Worm (Caenorhabditis elegans) whole organism, young adult: ENCODE data around the gene pir-2.

Source experiments
- B0035.1 ChIP-seq: sonication (generic microtip); optimal IDR thresholded peaks from 2 replicates; lab custom pipeline; 2016; ENCODE audit warnings: missing genetic modification characterization, mild to moderate bottlenecking, missing compliant biosample characterization, missing genotype, missing genetic modification reagents
- B0336.3 ChIP-seq: fragments of 200-800 bp; sonication (Bioruptor generic); IDR thresholded peaks from 2 replicates; pipeline ENCODE4 v1.3.6; 2022; ENCODE audit warnings: missing genetic modification characterization, missing compliant biosample characterization
- C17E4.6 ChIP-seq: fragments of 200-800 bp; sonication (Bioruptor generic); IDR thresholded peaks from 2 replicates; pipeline ENCODE4 v1.3.6; 2022; ENCODE audit warnings: missing genetic modification reagents, missing genetic modification characterization, missing compliant biosample characterization
- F49E8.2 ChIP-seq: sonication (generic microtip); optimal IDR thresholded peaks from 3 replicates; lab custom pipeline; 2017; ENCODE audit warnings: missing genetic modification characterization, mild to moderate bottlenecking, missing compliant biosample characterization, antibody characterized with exemption, moderate library complexity; ENCODE audit not compliant: insufficient read depth
- F52B5.7 ChIP-seq: sonication (generic microtip); optimal IDR thresholded peaks from 2 replicates; lab custom pipeline; 2016; ENCODE audit warnings: mild to moderate bottlenecking, missing genetic modification characterization, missing compliant biosample characterization
- F57C9.4 ChIP-seq: sonication (generic microtip); optimal IDR thresholded peaks from 2 replicates; lab custom pipeline; 2017; ENCODE audit warnings: mild to moderate bottlenecking, missing genetic modification characterization, missing compliant biosample characterization
- Y53F4B.3 ChIP-seq: fragments of 200-800 bp; sonication (Bioruptor generic); IDR thresholded peaks from 2 replicates; pipeline ENCODE4 v1.3.6; 2022; ENCODE audit warnings: missing genetic modification reagents, missing genetic modification characterization, missing compliant biosample characterization
- Y79H2A.3 ChIP-seq: fragments of 200-800 bp; sonication (Bioruptor generic); conservative IDR thresholded peaks from 2 replicates; pipeline ENCODE4 v1.3.6; 2022; ENCODE audit warnings: missing genetic modification reagents, missing genetic modification characterization, missing compliant biosample characterization
- Y95B8A.8 ChIP-seq: fragments of 200-800 bp; sonication (Bioruptor generic); IDR thresholded peaks from 2 replicates; pipeline ENCODE4 v1.3.6; 2022; ENCODE audit warnings: missing genetic modification reagents, missing genetic modification characterization, missing compliant biosample characterization
- ama-1 ChIP-seq, 3 experiments: fragments of 150-350 bp in 1 of 3; sonication (generic microtip) in 2 of 3; optimal IDR thresholded peaks; 2 replicates each; lab custom pipeline; 2014 to 2018; ENCODE audit warnings: missing biosample characterization in 2 of 3, missing genetic modification characterization in 2 of 3, missing genetic modification reagents in 2 of 3
- atf-7 ChIP-seq: sonication (generic microtip); optimal IDR thresholded peaks from 2 replicates; lab custom pipeline; 2017; ENCODE audit warnings: mild to moderate bottlenecking, missing genetic modification characterization, missing compliant biosample characterization
- athp-1 ChIP-seq: sonication (generic microtip); optimal IDR thresholded peaks from 2 replicates; lab custom pipeline; 2017; ENCODE audit warnings: mild to moderate bottlenecking, missing genetic modification characterization, missing compliant biosample characterization
- attf-5 ChIP-seq: fragments of 200-800 bp; sonication (Bioruptor generic); optimal IDR thresholded peaks from 2 replicates; lab custom pipeline; 2018; ENCODE audit warnings: mild to moderate bottlenecking, missing genetic modification characterization, missing compliant biosample characterization
- attf-6 ChIP-seq: fragments of 200-800 bp; sonication (Bioruptor generic); IDR thresholded peaks from 2 replicates; pipeline ENCODE4 v1.3.6; 2022; ENCODE audit warnings: missing genetic modification reagents, missing genetic modification characterization, missing compliant biosample characterization
- cebp-1 ChIP-seq, 2 experiments: fragments of 200-800 bp in 1 of 2; sonication (Bioruptor generic) in 1 of 2; sonication (generic microtip) in 1 of 2; IDR thresholded peaks in 1 of 2; optimal IDR thresholded peaks in 1 of 2; 2 replicates each; pipeline versions ENCODE4 v1.3.6 to Lab custom; 2017 to 2022; ENCODE audit warnings: missing compliant biosample characterization in 2 of 2, missing genetic modification characterization in 2 of 2, mild to moderate bottlenecking in 1 of 2, missing genetic modification reagents in 1 of 2, moderate library complexity in 1 of 2
- dpff-1 ChIP-seq: sonication (generic microtip); optimal IDR thresholded peaks from 2 replicates; lab custom pipeline; 2017; ENCODE audit warnings: mild to moderate bottlenecking, missing genetic modification characterization, missing compliant biosample characterization
- fkh-3 ChIP-seq: sonication (generic microtip); optimal IDR thresholded peaks from 2 replicates; lab custom pipeline; 2016; ENCODE audit warnings: mild to moderate bottlenecking, missing genetic modification characterization, missing compliant biosample characterization
- gei-17 ChIP-seq: fragments of 200-800 bp; sonication (Bioruptor generic); optimal IDR thresholded peaks from 2 replicates; lab custom pipeline; 2018; ENCODE audit warnings: mild to moderate bottlenecking, missing genetic modification characterization, missing compliant biosample characterization
- him-1 ChIP-seq: sonication (generic microtip); optimal IDR thresholded peaks from 2 replicates; lab custom pipeline; 2016; ENCODE audit warnings: missing genotype, missing genetic modification reagents, missing genetic modification characterization, missing compliant biosample characterization
- hrde-1 ChIP-seq: sonication (generic microtip); optimal IDR thresholded peaks from 2 replicates; lab custom pipeline; 2016; ENCODE audit warnings: missing genetic modification characterization, mild to moderate bottlenecking, missing compliant biosample characterization, moderate library complexity, missing genotype, missing genetic modification reagents, borderline replicate concordance
- hsf-1 ChIP-seq: fragments of 200-800 bp; sonication (Bioruptor generic); IDR thresholded peaks from 2 replicates; pipeline ENCODE4 v1.3.6; 2022; ENCODE audit warnings: missing genetic modification reagents, missing genetic modification characterization, missing compliant biosample characterization
- let-607 ChIP-seq, 2 experiments: fragments of 200-800 bp in 1 of 2; sonication (Bioruptor generic) in 1 of 2; sonication (generic microtip) in 1 of 2; optimal IDR thresholded peaks; 2 replicates each; lab custom pipeline; 2016 to 2018; ENCODE audit warnings: mild to moderate bottlenecking in 2 of 2, missing compliant biosample characterization in 2 of 2, missing genetic modification characterization in 2 of 2, moderate library complexity in 2 of 2, missing genotype in 1 of 2
- lin-54 ChIP-seq: fragments of 200-800 bp; sonication (Bioruptor generic); optimal IDR thresholded peaks from 2 replicates; lab custom pipeline; 2018; ENCODE audit warnings: mild to moderate bottlenecking, missing genetic modification characterization, missing compliant biosample characterization
- lsl-1 ChIP-seq: fragments of 200-800 bp; sonication (Bioruptor generic); optimal IDR thresholded peaks from 2 replicates; lab custom pipeline; 2018; ENCODE audit warnings: mild to moderate bottlenecking, missing genetic modification characterization, moderate library complexity, missing compliant biosample characterization
- lsy-27 ChIP-seq: sonication (generic microtip); optimal IDR thresholded peaks from 2 replicates; lab custom pipeline; 2017; ENCODE audit warnings: missing genetic modification characterization, mild to moderate bottlenecking, missing compliant biosample characterization, antibody characterized with exemption, missing genotype, borderline replicate concordance; ENCODE audit not compliant: insufficient read depth
- madf-6 ChIP-seq: fragments of 200-800 bp; sonication (Bioruptor generic); IDR thresholded peaks from 2 replicates; pipeline ENCODE4 v1.3.6; 2022; ENCODE audit warnings: missing genetic modification reagents, missing genetic modification characterization, missing compliant biosample characterization
- mcd-1 ChIP-seq: fragments of 200-800 bp; sonication (Bioruptor generic); IDR thresholded peaks from 2 replicates; pipeline ENCODE4 v1.3.6; 2022; ENCODE audit warnings: missing genetic modification reagents, missing genetic modification characterization, missing compliant biosample characterization
- mel-28 ChIP-seq: sonication (generic microtip); optimal IDR thresholded peaks from 2 replicates; lab custom pipeline; 2016; ENCODE audit warnings: borderline replicate concordance, mild to moderate bottlenecking, missing genetic modification characterization, missing compliant biosample characterization
- pbrm-1 ChIP-seq: fragments of 200-800 bp; sonication (Bioruptor generic); IDR thresholded peaks from 2 replicates; pipeline ENCODE4 v1.3.6; 2022; ENCODE audit warnings: missing genetic modification reagents, missing genetic modification characterization, missing compliant biosample characterization
- rcor-1 ChIP-seq: fragments of 200-800 bp; sonication (Bioruptor generic); IDR thresholded peaks from 2 replicates; pipeline ENCODE4 v1.3.6; 2022; ENCODE audit warnings: missing genetic modification reagents, missing genetic modification characterization, missing compliant biosample characterization
- repo-1 ChIP-seq: sonication (generic microtip); optimal IDR thresholded peaks from 2 replicates; lab custom pipeline; 2017; ENCODE audit warnings: mild to moderate bottlenecking, missing genetic modification characterization, missing compliant biosample characterization
- rpc-1 ChIP-seq, 2 experiments: fragments of 150-350 bp in 1 of 2; sonication (generic microtip) in 1 of 2; optimal IDR thresholded peaks; 2 replicates each; lab custom pipeline; 2014 to 2018; ENCODE audit warnings: missing biosample characterization in 1 of 2, missing genetic modification characterization in 1 of 2, missing genetic modification reagents in 1 of 2, missing genotype in 1 of 2
- snpc-1.1 ChIP-seq: sonication (generic microtip); optimal IDR thresholded peaks from 2 replicates; lab custom pipeline; 2017; ENCODE audit warnings: missing genetic modification characterization, mild to moderate bottlenecking, missing compliant biosample characterization, antibody characterized with exemption, moderate library complexity, missing genotype, missing genetic modification reagents; ENCODE audit not compliant: insufficient read depth
- snpc-1.3 ChIP-seq: sonication (generic microtip); optimal IDR thresholded peaks from 2 replicates; lab custom pipeline; 2017; ENCODE audit warnings: missing genetic modification characterization, mild to moderate bottlenecking, missing compliant biosample characterization, antibody characterized with exemption, moderate library complexity, missing genotype, missing genetic modification reagents; ENCODE audit not compliant: insufficient read depth
- snpc-3.4 ChIP-seq: sonication (generic microtip); optimal IDR thresholded peaks from 2 replicates; lab custom pipeline; 2017; ENCODE audit warnings: missing genetic modification characterization, mild to moderate bottlenecking, missing compliant biosample characterization, antibody characterized with exemption, moderate library complexity, missing genotype, missing genetic modification reagents
- snpc-4 ChIP-seq, 5 experiments: fragments of 150-350 bp in 1 of 5; sonication (generic microtip) in 4 of 5; optimal IDR thresholded peaks; 2 replicates each; lab custom pipeline; 2014 to 2018; ENCODE audit warnings: missing genetic modification characterization in 5 of 5, missing biosample characterization in 3 of 5, antibody characterized with exemption in 2 of 5, mild to moderate bottlenecking in 2 of 5, missing compliant biosample characterization in 2 of 5, missing genotype in 2 of 5, moderate library complexity in 2 of 5, missing genetic modification reagents in 1 of 5
- tbx-9 ChIP-seq: sonication (generic microtip); optimal IDR thresholded peaks from 2 replicates; lab custom pipeline; 2016; ENCODE audit warnings: borderline replicate concordance, missing genetic modification characterization, inconsistent platforms, missing compliant biosample characterization
- tlf-1 ChIP-seq: fragments of 200-800 bp; sonication (Bioruptor generic); optimal IDR thresholded peaks from 2 replicates; lab custom pipeline; 2018; ENCODE audit warnings: mild to moderate bottlenecking, missing genetic modification characterization, missing compliant biosample characterization
- unc-130 ChIP-seq: sonication (generic microtip); optimal IDR thresholded peaks from 2 replicates; lab custom pipeline; 2016; ENCODE audit warnings: missing genetic modification reagents, missing genetic modification characterization, missing compliant biosample characterization
- unc-62 ChIP-seq: fragments of 150-350 bp; optimal IDR thresholded peaks from 2 replicates; lab custom pipeline; 2014; ENCODE audit warnings: missing biosample characterization, missing genetic modification reagents, missing genetic modification characterization
- xnd-1 ChIP-seq: sonication (generic microtip); optimal IDR thresholded peaks from 2 replicates; lab custom pipeline; 2016; ENCODE audit warnings: missing genotype, missing genetic modification reagents, missing genetic modification characterization, missing compliant biosample characterization
- zfh-2 ChIP-seq: fragments of 200-800 bp; sonication (Bioruptor generic); conservative IDR thresholded peaks from 2 replicates; pipeline ENCODE4 v1.3.6; 2022; ENCODE audit warnings: missing genetic modification reagents, missing genetic modification characterization, missing compliant biosample characterization
- ztf-22 ChIP-seq: fragments of 200-800 bp; sonication (Bioruptor generic); optimal IDR thresholded peaks from 2 replicates; lab custom pipeline; 2018; ENCODE audit warnings: mild to moderate bottlenecking, missing genetic modification characterization, moderate library complexity, missing compliant biosample characterization

The pir-2 gene

DNA sequence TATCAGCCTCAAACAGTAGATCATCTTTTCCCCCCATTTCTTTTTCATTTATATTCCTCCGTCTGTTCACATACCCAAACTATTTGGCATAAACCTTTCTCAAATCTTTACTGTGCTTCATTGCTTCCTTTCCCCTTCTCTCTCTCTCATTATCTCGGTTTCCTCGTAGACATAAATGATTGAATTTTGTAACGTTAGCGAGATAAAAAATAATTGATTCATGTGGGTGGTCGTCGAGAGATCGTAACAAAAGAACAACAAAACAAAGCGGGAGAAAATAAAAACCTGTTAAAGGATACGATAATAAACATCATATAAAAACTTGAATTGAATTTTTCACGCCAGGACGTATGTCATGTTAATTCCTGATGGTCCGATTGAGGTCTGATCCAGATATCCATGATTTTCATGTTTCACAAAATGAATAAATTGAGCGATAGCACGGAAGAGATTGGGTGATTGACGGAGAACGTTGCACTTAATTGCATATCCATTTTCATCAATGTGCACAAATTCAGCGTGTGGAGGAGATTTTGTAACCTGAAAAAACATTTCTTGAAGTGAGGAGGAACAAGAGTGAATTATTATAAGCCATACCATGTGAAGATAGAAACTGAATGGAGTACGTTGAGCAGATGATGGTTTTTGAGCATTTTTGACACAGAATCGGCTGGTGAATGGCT lies 19.5 kb upstream of the pir-2 start:
- TF ChIP-seq snpc-4 (GFP tag; optimal IDR thresholded peaks at IDR 0.05; lab: Kevin White, UChicago) (no peak), snpc-4 (tag; optimal IDR thresholded peaks at IDR 0.05; lab: Kevin White, UChicago) (peak in 1 of 4 experiments; percentile 40), ama-1 (optimal IDR thresholded peaks at IDR 0.05; lab: Kevin White, UChicago) (no peak), ama-1 (GFP tag; optimal IDR thresholded peaks at IDR 0.05; lab: Kevin White, UChicago) (peak in 1 of 2 experiments; percentile 16), mcd-1 (GFP tag; lab: Robert Waterston, UW) (0 out of 2 replicates have a peak, but pooled peaks have one; percentile 20), cebp-1 (GFP tag; IDR thresholded peaks at IDR 0.05; lab: Robert Waterston, UW) (no peak), cebp-1 (tag; optimal IDR thresholded peaks at IDR 0.05; lab: Kevin White, UChicago) (peak; percentile 36), xnd-1 (tag; lab: Kevin White, UChicago) (peak; percentile 48), athp-1 (peak; percentile 77), F52B5.7 (no peak), unc-62 (GFP tag; lab: Kevin White, UChicago) (no peak), attf-5 (GFP tag; lab: Kevin White, UChicago) (no peak), snpc-1.3 (peak; percentile 37), F49E8.2 (peak; percentile 58), B0035.1 (tag; lab: Kevin White, UChicago) (peak; percentile 20), atf-7 (no peak), rpc-1 (optimal IDR thresholded peaks at IDR 0.05; lab: Kevin White, UChicago) (no peak), rpc-1 (tag; optimal IDR thresholded peaks at IDR 0.05; lab: Kevin White, UChicago) (no peak), lin-54 (GFP tag; lab: Kevin White, UChicago) (peak; percentile 48), ztf-22 (GFP tag; lab: Kevin White, UChicago) (no peak), let-607 (tag; optimal IDR thresholded peaks at IDR 0.05; lab: Kevin White, UChicago) (peak in 1 of 2 experiments; percentile 13), mel-28 (tag; lab: Kevin White, UChicago) (peak; percentile 52), lsl-1 (GFP tag; lab: Kevin White, UChicago) (peak; percentile 1), repo-1 (tag; lab: Kevin White, UChicago) (peak; percentile 37), lsy-27 (tag; lab: Kevin White, UChicago) (no peak), fkh-3 (tag; lab: Kevin White, UChicago) (peak; percentile 60), hrde-1 (peak; percentile 73), attf-6 (GFP tag; lab: Robert Waterston, UW) (0 out of 2 replicates have a peak, but pooled peaks have one; percentile 21), hsf-1 (GFP tag; lab: Robert Waterston, UW) (0 out of 2 replicates have a peak, but pooled peaks have one; percentile 24), gei-17 (no peak), Y53F4B.3 (GFP tag; lab: Robert Waterston, UW) (0 out of 2 replicates have a peak, but pooled peaks have one; percentile 22), Y95B8A.8 (peak; percentile 75), pbrm-1 (no peak), him-1 (tag; lab: Kevin White, UChicago) (peak; percentile 33), zfh-2 (GFP tag; lab: Robert Waterston, UW) (no peak), tbx-9 (peak; percentile 43), tlf-1 (GFP tag; lab: Kevin White, UChicago) (peak; percentile 30), rcor-1 (GFP tag; lab: Robert Waterston, UW) (no peak), snpc-3.4 (no peak), Y79H2A.3 (no peak), B0336.3 (peak; percentile 89), snpc-1.1 (tag; lab: Kevin White, UChicago) (peak; percentile 33), unc-130 (peak; percentile 27), F57C9.4 (no peak), C17E4.6 (no peak), dpff-1 (tag; lab: Kevin White, UChicago) (peak; percentile 30), madf-6 (GFP tag; lab: Robert Waterston, UW) (peak; percentile 41; the same call in 1 of the 2 replicates)
